Worm (Caenorhabditis elegans): ENCODE results near the gene oxi-1.
A peak's percentile ranks its signal among the peaks of the same experiment; 100 is the strongest.

oxi-1 gene

DNA sequence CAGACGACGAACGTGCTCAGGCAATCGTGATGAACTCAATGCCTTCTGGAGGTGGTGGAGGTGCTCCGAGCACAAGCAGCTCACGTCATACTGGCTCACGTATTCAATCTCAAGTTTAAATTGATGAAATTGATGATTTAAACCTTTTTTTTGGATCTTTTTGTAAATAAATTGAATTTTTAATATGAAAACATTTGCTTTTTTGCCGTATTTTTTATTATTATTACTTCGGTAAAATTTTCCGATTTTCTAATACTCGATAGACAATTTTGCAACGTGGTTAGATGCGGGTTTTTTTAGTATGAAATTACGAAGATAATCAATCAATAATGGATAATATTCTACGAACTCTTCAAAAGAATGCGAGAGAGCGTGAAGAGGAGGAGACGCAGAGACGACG lies at the start of gene oxi-1:
TSS of gene oxi-1 (plus strand) at position 301 of the 400 bp plus-strand sequence.
- TF ChIP-seq T22C8.4 (GFP tag; IDR thresholded peaks at IDR 0.05) (no peak), ztf-23 (GFP tag; IDR thresholded peaks at IDR 0.05) (no peak), med-1 (GFP tag; optimal IDR thresholded peaks at IDR 0.05; ENCODE audit: insufficient read depth) (no peak), cog-1 (tag; optimal IDR thresholded peaks at IDR 0.05) (no peak), ref-1 (GFP tag; conservative IDR thresholded peaks at IDR 0.05) (no peak), flt-1 (GFP tag; IDR thresholded peaks at IDR 0.05) (no peak), klf-2 (GFP tag; conservative IDR thresholded peaks at IDR 0.05) (no peak), ztf-29 (GFP tag; IDR thresholded peaks at IDR 0.05) (no peak), tab-1 (GFP tag; IDR thresholded peaks at IDR 0.05) (no peak)

ce11 chrIII:10808802-10809201 lies 49.3 kb upstream of the oxi-1 start:
- TF ChIP-seq cog-1 (tag; optimal IDR thresholded peaks at IDR 0.05) (no peak), flt-1 (GFP tag; IDR thresholded peaks at IDR 0.05) (no peak)

DNA sequence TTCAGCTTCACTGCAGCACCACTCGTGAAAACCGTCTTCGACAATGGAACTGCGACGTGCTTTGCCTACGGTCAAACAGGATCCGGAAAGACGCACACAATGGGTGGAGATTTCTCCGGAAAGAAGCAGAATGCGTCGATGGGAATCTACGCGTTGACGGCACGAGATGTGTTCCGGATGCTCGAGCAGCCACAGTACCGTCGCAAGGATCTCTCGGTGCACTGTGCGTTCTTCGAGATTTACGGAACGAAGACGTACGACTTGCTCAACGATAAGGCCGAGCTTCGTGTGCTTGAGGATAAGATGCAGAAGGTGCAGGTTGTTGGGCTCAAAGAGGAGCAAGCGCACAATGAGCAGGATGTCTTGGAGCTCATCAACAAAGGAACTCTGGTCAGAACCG lies 48.5 kb upstream of the oxi-1 start:
- no peak for TF ChIP-seq tab-1 (GFP tag; IDR thresholded peaks at IDR 0.05)
- TF ChIP-seq klf-2 (GFP tag; conservative IDR thresholded peaks at IDR 0.05): no peak
- TF ChIP-seq ztf-29 (GFP tag; IDR thresholded peaks at IDR 0.05): no peak

DNA sequence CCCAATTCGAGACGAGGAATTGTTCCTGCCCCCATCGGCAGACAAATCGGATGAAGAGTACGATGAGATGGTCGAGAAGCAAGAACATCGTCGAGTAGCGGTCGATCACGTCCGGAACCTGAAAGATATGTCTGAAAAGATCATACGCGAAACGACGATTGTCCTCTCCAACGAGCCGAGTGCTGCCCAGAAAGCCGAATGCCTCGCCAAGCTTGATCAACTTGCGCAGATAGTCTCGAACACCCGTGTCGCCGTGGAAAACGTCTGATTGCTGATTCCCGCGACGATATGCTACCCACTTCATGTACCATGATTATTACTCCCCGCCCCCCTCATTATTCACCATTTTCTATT lies 47.6 kb upstream of the oxi-1 start:
- TF ChIP-seq T22C8.4 (GFP tag; IDR thresholded peaks at IDR 0.05): no peak
- no peak for TF ChIP-seq flt-1 (GFP tag; IDR thresholded peaks at IDR 0.05)
- no peak for TF ChIP-seq med-1 (GFP tag; optimal IDR thresholded peaks at IDR 0.05; ENCODE audit: insufficient read depth)
- no peak for TF ChIP-seq ztf-23 (GFP tag; IDR thresholded peaks at IDR 0.05)
- no peak for TF ChIP-seq cog-1 (tag; optimal IDR thresholded peaks at IDR 0.05)
- no peak for TF ChIP-seq ref-1 (GFP tag; conservative IDR thresholded peaks at IDR 0.05)
- TF ChIP-seq tab-1 (GFP tag; IDR thresholded peaks at IDR 0.05): no peak
- no peak for TF ChIP-seq klf-2 (GFP tag; conservative IDR thresholded peaks at IDR 0.05)
- TF ChIP-seq ztf-29 (GFP tag; IDR thresholded peaks at IDR 0.05): no peak

ce11 chrIII:10810837-10811814 lies 47.0 kb upstream of the oxi-1 start:
- no peak for TF ChIP-seq tab-1 (GFP tag; IDR thresholded peaks at IDR 0.05)
- peak; percentile 74 for TF ChIP-seq flt-1 (GFP tag; IDR thresholded peaks at IDR 0.05)
- TF ChIP-seq ztf-29 (GFP tag; IDR thresholded peaks at IDR 0.05): no peak
- no peak for TF ChIP-seq med-1 (GFP tag; optimal IDR thresholded peaks at IDR 0.05; ENCODE audit: insufficient read depth)
- peak; percentile 60; the same call in 1 of the 2 replicates for TF ChIP-seq ztf-23 (GFP tag; IDR thresholded peaks at IDR 0.05)
- no peak for TF ChIP-seq cog-1 (tag; optimal IDR thresholded peaks at IDR 0.05)
- peak; percentile 22; the same call in 1 of the 2 replicates for TF ChIP-seq T22C8.4 (GFP tag; IDR thresholded peaks at IDR 0.05)
- TF ChIP-seq ref-1 (GFP tag; conservative IDR thresholded peaks at IDR 0.05): peak; percentile 44
- TF ChIP-seq klf-2 (GFP tag; conservative IDR thresholded peaks at IDR 0.05): no peak; the same call in none of the 2 replicates

DNA sequence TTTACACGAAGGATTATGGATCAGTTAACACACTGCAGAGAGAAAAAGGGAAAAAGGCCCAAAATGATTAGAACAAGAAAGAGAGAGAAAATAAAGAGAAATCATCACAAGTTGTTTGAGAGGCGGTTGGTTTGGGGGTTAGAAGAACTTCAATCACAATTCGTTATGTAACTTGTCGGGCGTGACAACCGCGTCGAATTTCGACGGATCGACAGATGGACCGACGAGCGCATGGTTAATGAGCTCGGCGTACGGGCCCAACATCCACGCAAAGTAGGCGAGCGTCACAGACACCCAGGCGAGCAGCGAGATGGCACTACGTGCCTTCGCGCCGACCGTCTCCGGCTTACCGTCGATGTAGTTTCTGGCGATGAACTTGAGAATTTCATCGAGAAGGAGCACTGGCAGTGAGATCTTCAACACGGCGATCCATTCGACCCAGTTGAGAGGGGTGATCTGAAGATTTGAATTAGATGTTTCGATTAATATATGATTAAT lies 45.2 kb upstream of the oxi-1 start:
- TF ChIP-seq T22C8.4 (GFP tag; IDR thresholded peaks at IDR 0.05): no peak
- TF ChIP-seq ztf-29 (GFP tag; IDR thresholded peaks at IDR 0.05): no peak

DNA sequence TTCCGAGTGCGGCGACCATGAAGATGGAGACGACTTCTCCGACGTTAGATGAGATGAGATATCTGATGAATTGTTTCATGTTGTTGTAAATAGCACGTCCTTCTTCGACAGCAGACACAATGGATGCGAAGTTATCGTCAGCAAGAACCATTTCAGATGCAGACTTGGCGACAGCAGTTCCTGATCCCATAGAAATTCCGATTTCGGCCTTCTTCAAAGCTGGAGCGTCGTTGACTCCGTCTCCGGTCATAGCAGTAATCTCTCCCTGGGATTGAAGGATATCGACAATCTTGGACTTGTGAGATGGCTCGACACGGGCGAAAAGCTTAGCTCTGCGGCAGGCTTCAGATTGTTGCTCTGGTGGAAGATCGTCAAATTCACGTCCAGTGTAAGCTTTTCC lies 44.2 kb upstream of the oxi-1 start:
- no peak for TF ChIP-seq klf-2 (GFP tag; conservative IDR thresholded peaks at IDR 0.05)
- no peak for TF ChIP-seq flt-1 (GFP tag; IDR thresholded peaks at IDR 0.05)
- TF ChIP-seq ztf-29 (GFP tag; IDR thresholded peaks at IDR 0.05): no peak
- no peak for TF ChIP-seq T22C8.4 (GFP tag; IDR thresholded peaks at IDR 0.05)
- TF ChIP-seq med-1 (GFP tag; optimal IDR thresholded peaks at IDR 0.05; ENCODE audit: insufficient read depth): no peak
- TF ChIP-seq ref-1 (GFP tag; conservative IDR thresholded peaks at IDR 0.05): no peak
- TF ChIP-seq tab-1 (GFP tag; IDR thresholded peaks at IDR 0.05): no peak
- no peak for TF ChIP-seq cog-1 (tag; optimal IDR thresholded peaks at IDR 0.05)
- no peak for TF ChIP-seq ztf-23 (GFP tag; IDR thresholded peaks at IDR 0.05)

ce11 chrIII:10815199-10815598 lies 42.9 kb upstream of the oxi-1 start:
- no peak for TF ChIP-seq flt-1 (GFP tag; IDR thresholded peaks at IDR 0.05)
- no peak for TF ChIP-seq ztf-29 (GFP tag; IDR thresholded peaks at IDR 0.05)
- no peak for TF ChIP-seq cog-1 (tag; optimal IDR thresholded peaks at IDR 0.05)
- no peak for TF ChIP-seq ref-1 (GFP tag; conservative IDR thresholded peaks at IDR 0.05)
- no peak for TF ChIP-seq tab-1 (GFP tag; IDR thresholded peaks at IDR 0.05)
- no peak for TF ChIP-seq klf-2 (GFP tag; conservative IDR thresholded peaks at IDR 0.05)
- TF ChIP-seq T22C8.4 (GFP tag; IDR thresholded peaks at IDR 0.05): no peak
- no peak for TF ChIP-seq med-1 (GFP tag; optimal IDR thresholded peaks at IDR 0.05; ENCODE audit: insufficient read depth)

DNA sequence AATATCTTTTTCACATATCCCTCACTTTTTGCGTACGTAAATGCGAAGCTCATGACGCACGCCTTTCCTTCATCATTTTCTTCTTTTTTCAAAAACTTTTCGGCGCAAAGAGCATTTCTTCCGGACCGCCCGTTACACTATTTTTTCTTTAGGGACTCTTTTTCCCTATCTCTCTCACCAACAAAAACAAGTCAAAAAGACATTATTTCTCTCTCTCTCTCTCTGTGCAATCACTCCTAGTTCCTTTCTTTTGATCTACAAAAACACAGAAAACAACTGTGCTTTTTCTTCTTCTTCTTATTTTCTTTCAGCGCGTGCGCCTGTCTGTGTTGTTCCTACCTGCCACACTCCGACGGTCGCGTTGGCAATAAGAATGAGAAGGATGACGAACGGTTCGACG lies 42.0 kb upstream of the oxi-1 start:
- TF ChIP-seq med-1 (GFP tag; optimal IDR thresholded peaks at IDR 0.05; ENCODE audit: insufficient read depth) (no peak), T22C8.4 (GFP tag; IDR thresholded peaks at IDR 0.05) (no peak), ztf-23 (GFP tag; IDR thresholded peaks at IDR 0.05) (no peak), ztf-29 (GFP tag; IDR thresholded peaks at IDR 0.05) (no peak), tab-1 (GFP tag; IDR thresholded peaks at IDR 0.05) (no peak), ref-1 (GFP tag; conservative IDR thresholded peaks at IDR 0.05) (no peak), klf-2 (GFP tag; conservative IDR thresholded peaks at IDR 0.05) (no peak)

ce11 chrIII:10816800-10817418 lies 41.2 kb upstream of the oxi-1 start, which contains the start of gene sca-1:
TSS of gene sca-1 (minus strand) at chrIII:10816850.
- TF ChIP-seq ref-1 (GFP tag; conservative IDR thresholded peaks at IDR 0.05) (no peak), T22C8.4 (GFP tag; IDR thresholded peaks at IDR 0.05) (no peak), flt-1 (GFP tag; IDR thresholded peaks at IDR 0.05) (no peak), ztf-29 (GFP tag; IDR thresholded peaks at IDR 0.05) (no peak), cog-1 (tag; optimal IDR thresholded peaks at IDR 0.05) (no peak), klf-2 (GFP tag; conservative IDR thresholded peaks at IDR 0.05) (no peak), med-1 (GFP tag; optimal IDR thresholded peaks at IDR 0.05; ENCODE audit: insufficient read depth) (no peak), tab-1 (GFP tag; IDR thresholded peaks at IDR 0.05) (no peak), ztf-23 (GFP tag; IDR thresholded peaks at IDR 0.05) (no peak)

Measured in whole organism, midembryonic.